Worm (Caenorhabditis elegans) whole organism, L1 larva: ENCODE results near the gene pxmp-4.

Experiments
- aly-2 ChIP-seq: fragments of 150-350 bp; optimal IDR thresholded peaks from 2 replicates; lab custom pipeline; 2014; ENCODE audit warnings: missing biosample characterization, missing genetic modification characterization
- ceh-82 ChIP-seq, 3 experiments: fragments of 150-350 bp in 1 of 3; sonication (generic microtip) in 2 of 3; optimal IDR thresholded peaks; 2 replicates each; lab custom pipeline; 2014 to 2017; ENCODE audit warnings: missing biosample characterization in 3 of 3, missing genetic modification characterization in 3 of 3
- egl-27 ChIP-seq, 2 experiments: fragments of 150-350 bp in 1 of 2; sonication (generic microtip); optimal IDR thresholded peaks; 3 replicates each; lab custom pipeline; 2017 to 2018; ENCODE audit warnings: missing biosample characterization in 2 of 2, missing genetic modification characterization in 2 of 2, missing genetic modification reagents in 2 of 2
- fkh-10 ChIP-seq: sonication (generic microtip); optimal IDR thresholded peaks from 2 replicates; lab custom pipeline; 2017; ENCODE audit warnings: missing biosample characterization, missing genetic modification reagents, missing genetic modification characterization
- lsy-2 ChIP-seq, 2 experiments: fragments of 150-350 bp; optimal IDR thresholded peaks; 2 replicates each; lab custom pipeline; 2014; ENCODE audit warnings: missing biosample characterization in 2 of 2, missing genetic modification characterization in 2 of 2
- mdl-1 ChIP-seq, 2 experiments: fragments of 150-350 bp; optimal IDR thresholded peaks; 2 replicates each; lab custom pipeline; 2014 to 2017; ENCODE audit warnings: missing biosample characterization in 2 of 2, missing genetic modification characterization in 2 of 2, inconsistent platforms in 1 of 2
- nhr-76 ChIP-seq: sonication (generic microtip); optimal IDR thresholded peaks from 2 replicates; lab custom pipeline; 2017; ENCODE audit warnings: missing biosample characterization, missing genetic modification characterization
- pax-3 ChIP-seq: fragments of 200-800 bp; sonication (Bioruptor generic); optimal IDR thresholded peaks from 2 replicates; lab custom pipeline; 2018; ENCODE audit warnings: mild to moderate bottlenecking, missing genetic modification characterization, moderate library complexity, missing compliant biosample characterization
- skn-1 ChIP-seq: fragments of 150-350 bp; optimal IDR thresholded peaks from 2 replicates; lab custom pipeline; 2014; ENCODE audit warnings: missing biosample characterization, missing genetic modification characterization
- snpc-4 ChIP-seq: fragments of 150-350 bp; optimal IDR thresholded peaks from 2 replicates; lab custom pipeline; 2014; ENCODE audit warnings: missing biosample characterization, missing genetic modification characterization

- TF ChIP-seq aly-2 (tag; lab: Kevin White, UChicago): no peak
- no peak for TF ChIP-seq nhr-76 (tag; lab: Kevin White, UChicago)
- TF ChIP-seq snpc-4 (tag; lab: Kevin White, UChicago): no peak
- no peak for TF ChIP-seq pax-3 (tag; lab: Kevin White, UChicago)
- TF ChIP-seq skn-1 (tag; lab: Kevin White, UChicago): no peak
- no peak for TF ChIP-seq ceh-82 (tag; optimal IDR thresholded peaks at IDR 0.05; lab: Kevin White, UChicago)
- no peak for TF ChIP-seq egl-27 (tag; optimal IDR thresholded peaks at IDR 0.05; lab: Kevin White, UChicago)
- no peak for TF ChIP-seq fkh-10 (GFP tag; lab: Kevin White, UChicago)
- TF ChIP-seq lsy-2 (tag; optimal IDR thresholded peaks at IDR 0.05; lab: Kevin White, UChicago): no peak
- TF ChIP-seq mdl-1 (tag; optimal IDR thresholded peaks at IDR 0.05; lab: Kevin White, UChicago): no peak
These were observed 42.8 kb downstream of the pxmp-4 start for ce11 chrIV:293995-294700.
